Worm (Caenorhabditis elegans): ENCODE measurements around the gene unc-24.

ce11 chrIV:8013849-8014248, 34.2 kb downstream of the unc-24 start, which contains the start of gene C26B2.8:
- TF ChIP-seq elt-2 (tag; optimal IDR thresholded peaks at IDR 0.05) (no peak), ceh-9 (tag; optimal IDR thresholded peaks at IDR 0.05) (no peak), pha-4 (tag; optimal IDR thresholded peaks at IDR 0.05) (no peak)
